Worm (Caenorhabditis elegans): ENCODE data around the gene sre-52.

- TF ChIP-seq nhr-12 (tag; optimal IDR thresholded peaks at IDR 0.05) (no peak), ztf-11 (tag; optimal IDR thresholded peaks at IDR 0.05) (no peak), ama-1 (optimal IDR thresholded peaks at IDR 0.05) (no peak), nfya-1 (tag; optimal IDR thresholded peaks at IDR 0.05; ENCODE audit: insufficient read depth) (no peak), nhr-11 (tag; optimal IDR thresholded peaks at IDR 0.05) (no peak), fkh-10 (GFP tag; optimal IDR thresholded peaks at IDR 0.05) (no peak), pha-4 (tag; optimal IDR thresholded peaks at IDR 0.05) (no peak), elt-3 (tag; optimal IDR thresholded peaks at IDR 0.05) (no peak)
These were observed 11.4 kb upstream of the sre-52 start, which contains the start of gene sre-56 for ce11 chrII:12324159-12324558.
